Worm (Caenorhabditis elegans): Measurements from ENCODE around the gene K10C2.8.

- TF ChIP-seq skn-1 (tag; optimal IDR thresholded peaks at IDR 0.05) (no peak), vab-15 (tag; optimal IDR thresholded peaks at IDR 0.05) (no peak), alr-1 (tag; optimal IDR thresholded peaks at IDR 0.05; ENCODE audit: borderline replicate concordance) (no peak), ceh-90 (tag; optimal IDR thresholded peaks at IDR 0.05) (no peak), irx-1 (tag; optimal IDR thresholded peaks at IDR 0.05) (no peak)
Measured at ce11 chrX:6405905-6406304, 31.5 kb downstream of the K10C2.8 start.
